Fruit fly (Drosophila melanogaster): Measurements from ENCODE around the gene Sdic3.
A peak's percentile ranks its signal among the peaks of the same experiment; 100 is the strongest.

The Sdic3 gene

DNA sequence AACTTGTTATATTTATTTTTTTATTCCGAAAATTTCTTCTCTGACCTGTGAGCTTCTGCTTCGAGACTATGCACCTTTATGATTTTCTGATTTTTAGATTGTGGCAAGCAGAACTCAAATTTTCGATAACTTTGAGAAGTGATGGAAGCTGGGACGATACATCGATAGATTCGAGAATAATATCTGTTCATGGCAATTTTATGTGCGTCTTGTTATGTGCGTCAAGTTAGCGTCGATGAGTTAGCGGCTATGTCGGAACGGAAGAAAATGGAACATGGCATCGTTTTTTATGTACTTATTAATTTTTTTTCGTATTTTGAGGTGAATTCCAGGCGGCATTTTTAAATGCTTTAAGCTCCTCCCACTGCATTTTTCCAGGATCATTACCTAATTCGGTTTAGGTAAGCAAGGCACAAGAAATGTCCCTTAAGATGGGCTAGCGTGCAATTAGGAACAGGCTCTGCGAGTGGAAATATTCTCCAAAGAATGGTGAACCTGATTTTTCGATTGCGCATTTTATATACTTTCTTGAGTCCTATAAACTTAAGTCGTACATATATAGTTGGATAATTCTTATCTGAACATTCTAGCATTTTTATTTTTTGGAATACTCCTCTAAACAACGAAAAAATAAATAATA is 28.1 kb downstream of the Sdic3 start, which contains the start of gene Phf7 (continued):
- TF ChIP-seq Lpt (GFP tag; optimal IDR thresholded peaks at IDR 0.05) = no peak
- TF ChIP-seq Dfd (GFP tag; optimal IDR thresholded peaks at IDR 0.05) = no peak
- no peak for TF ChIP-seq CG1233 (GFP tag; optimal IDR thresholded peaks at IDR 0.05)
- TF ChIP-seq knrl (GFP tag; IDR thresholded peaks at IDR 0.05; ENCODE audit: partially characterized antibody) = peak; percentile 81
- TF ChIP-seq CG7928 (GFP tag; optimal IDR thresholded peaks at IDR 0.05) = no peak
- TF ChIP-seq CG10274 (GFP tag; optimal IDR thresholded peaks at IDR 0.05) = no peak
- no peak for TF ChIP-seq Aef1 (GFP tag; IDR thresholded peaks at IDR 0.05)
- no peak for TF ChIP-seq prd (optimal IDR thresholded peaks at IDR 0.05)
- TF ChIP-seq prd (GFP tag; IDR thresholded peaks at IDR 0.05) = no peak
- no peak for TF ChIP-seq wek (GFP tag; optimal IDR thresholded peaks at IDR 0.05)
- peak; percentile 65 for TF ChIP-seq hb (GFP tag; IDR thresholded peaks at IDR 0.05; ENCODE audit: partially characterized antibody)
- peak; percentile 42 for TF ChIP-seq phol (tag; optimal IDR thresholded peaks at IDR 0.05)
- TF ChIP-seq lmd (GFP tag; IDR thresholded peaks at IDR 0.05) = no peak
- peak; percentile 85 for TF ChIP-seq Abd-B (GFP tag; optimal IDR thresholded peaks at IDR 0.05)
- TF ChIP-seq CG15514 (GFP tag; optimal IDR thresholded peaks at IDR 0.05) = peak; percentile 66
- no peak for TF ChIP-seq Atf3 (GFP tag; optimal IDR thresholded peaks at IDR 0.05)
- no peak for TF ChIP-seq CG15696 (tag; optimal IDR thresholded peaks at IDR 0.05)
- no peak for TF ChIP-seq nerfin-1 (tag; optimal IDR thresholded peaks at IDR 0.05)
- no peak for TF ChIP-seq CG17568 (GFP tag; optimal IDR thresholded peaks at IDR 0.05)
- TF ChIP-seq CG10366 (GFP tag; IDR thresholded peaks at IDR 0.05) = no peak
- TF ChIP-seq Dek (tag; optimal IDR thresholded peaks at IDR 0.05) = no peak
- TF ChIP-seq ci (GFP tag; IDR thresholded peaks at IDR 0.05) = no peak
- peak; percentile 65 for TF ChIP-seq HLH4C (GFP tag; IDR thresholded peaks at IDR 0.05; ENCODE audit: partially characterized antibody)
- no peak for TF ChIP-seq zen (tag; optimal IDR thresholded peaks at IDR 0.05)
- TF ChIP-seq Doc2 (GFP tag; IDR thresholded peaks at IDR 0.05) = no peak
- no peak for TF ChIP-seq CG17912 (GFP tag; optimal IDR thresholded peaks at IDR 0.05)
- peak; percentile 91 for TF ChIP-seq Ets65A (GFP tag)
- TF ChIP-seq dpn (GFP tag; optimal IDR thresholded peaks at IDR 0.05) = no peak
- TF ChIP-seq chn (GFP tag; optimal IDR thresholded peaks at IDR 0.05) = no peak
- no peak for TF ChIP-seq CG17328 (GFP tag; IDR thresholded peaks at IDR 0.05)
- TF ChIP-seq dimm (GFP tag; IDR thresholded peaks at IDR 0.05) = no peak
- TF ChIP-seq CG11093 (GFP tag; IDR thresholded peaks at IDR 0.05) = no peak
- no peak for TF ChIP-seq Lim3 (GFP tag; IDR thresholded peaks at IDR 0.05)
- no peak for TF ChIP-seq disco-r (GFP tag; optimal IDR thresholded peaks at IDR 0.05)
- no peak for TF ChIP-seq CG11504 (tag; optimal IDR thresholded peaks at IDR 0.05)
- no peak for TF ChIP-seq Fer3 (tag; optimal IDR thresholded peaks at IDR 0.05)
- TF ChIP-seq trem (tag; optimal IDR thresholded peaks at IDR 0.05) = peak; percentile 20
- TF ChIP-seq CG12942 (GFP tag; optimal IDR thresholded peaks at IDR 0.05) = no peak
- no peak for TF ChIP-seq Nf-YA (GFP tag; IDR thresholded peaks at IDR 0.05)
- peak; percentile 14 for TF ChIP-seq CG17829 (tag; optimal IDR thresholded peaks at IDR 0.05)
- TF ChIP-seq inv (GFP tag; IDR thresholded peaks at IDR 0.05; ENCODE audit: partially characterized antibody) = peak; percentile 78
- peak; percentile 38 for TF ChIP-seq CG14710 (tag; optimal IDR thresholded peaks at IDR 0.05)
- peak; percentile 18 for TF ChIP-seq jumu (GFP tag; optimal IDR thresholded peaks at IDR 0.05)
- no peak for TF ChIP-seq Hr3 (GFP tag; optimal IDR thresholded peaks at IDR 0.05)
- TF ChIP-seq CG13624 (GFP tag; optimal IDR thresholded peaks at IDR 0.05) = peak; percentile 22
- TF ChIP-seq schlank (tag; optimal IDR thresholded peaks at IDR 0.05) = no peak
- no peak for TF ChIP-seq CG12236 (GFP tag; optimal IDR thresholded peaks at IDR 0.05)
- peak; percentile 39; the same call in 1 of the 2 replicates for TF ChIP-seq nerfin-2 (GFP tag; IDR thresholded peaks at IDR 0.05; ENCODE audit: partially characterized antibody)
- TF ChIP-seq BEAF-32 (GFP tag; optimal IDR thresholded peaks at IDR 0.05) = peak; percentile 83
- TF ChIP-seq NC2α (GFP tag; optimal IDR thresholded peaks at IDR 0.05) = no peak
- TF ChIP-seq toy (GFP tag; IDR thresholded peaks at IDR 0.05) = no peak
